Worm (Caenorhabditis elegans) whole organism, late embryonic: Measurements from ENCODE around the gene K10C2.14.

ENCODE experiments used
- K02D7.2 ChIP-seq: sonication (generic microtip); optimal IDR thresholded peaks from 2 replicates; lab custom pipeline; 2017; ENCODE audit warnings: mild to moderate bottlenecking, missing genetic modification characterization, missing compliant biosample characterization
- ama-1 ChIP-seq: fragments of 150-350 bp; optimal IDR thresholded peaks from 2 replicates; lab custom pipeline; 2014
- ceh-34 ChIP-seq: sonication (generic microtip); optimal IDR thresholded peaks from 2 replicates; lab custom pipeline; 2016; ENCODE audit warnings: mild to moderate bottlenecking, missing genetic modification characterization, missing compliant biosample characterization
- ceh-9 ChIP-seq: sonication (generic microtip); optimal IDR thresholded peaks from 2 replicates; lab custom pipeline; 2016; ENCODE audit warnings: mild to moderate bottlenecking, missing genetic modification characterization, inconsistent platforms, missing compliant biosample characterization
- elt-2 ChIP-seq: sonication (generic microtip); optimal IDR thresholded peaks from 2 replicates; lab custom pipeline; 2016; ENCODE audit warnings: missing genetic modification reagents, missing genetic modification characterization, missing compliant biosample characterization
- ets-4 ChIP-seq: sonication (generic microtip); optimal IDR thresholded peaks from 2 replicates; lab custom pipeline; 2016; ENCODE audit warnings: missing genetic modification characterization, missing compliant biosample characterization
- fkh-10 ChIP-seq: fragments of 150-350 bp; optimal IDR thresholded peaks from 2 replicates; lab custom pipeline; 2014; ENCODE audit warnings: missing biosample characterization, missing genetic modification reagents, missing genetic modification characterization
- fkh-6 ChIP-seq: sonication (generic microtip); optimal IDR thresholded peaks from 2 replicates; lab custom pipeline; 2016; ENCODE audit warnings: missing genetic modification characterization, missing compliant biosample characterization
- hlh-6 ChIP-seq: sonication (generic microtip); optimal IDR thresholded peaks from 2 replicates; lab custom pipeline; 2016; ENCODE audit warnings: missing genotype, missing genetic modification characterization, missing compliant biosample characterization
- lin-11 ChIP-seq: fragments of 200-800 bp; sonication (Bioruptor generic); optimal IDR thresholded peaks from 2 replicates; lab custom pipeline; 2018; ENCODE audit warnings: mild to moderate bottlenecking, missing genetic modification characterization, missing compliant biosample characterization
- madf-2 ChIP-seq: sonication (generic microtip); optimal IDR thresholded peaks from 2 replicates; lab custom pipeline; 2017; ENCODE audit warnings: missing genetic modification characterization, missing compliant biosample characterization
- nhr-11 ChIP-seq: fragments of 150-350 bp; optimal IDR thresholded peaks from 2 replicates; lab custom pipeline; 2014; ENCODE audit warnings: missing biosample characterization, missing genetic modification characterization
- pax-1 ChIP-seq: fragments of 150-350 bp; optimal IDR thresholded peaks from 2 replicates; lab custom pipeline; 2014; ENCODE audit warnings: missing biosample characterization, missing genetic modification characterization

ce11 chrX:6419113-6419512 lies 21.3 kb downstream of the K10C2.14 start:
- TF ChIP-seq elt-2 (tag; lab: Kevin White, UChicago) (no peak), ceh-9 (no peak), hlh-6 (tag; lab: Kevin White, UChicago) (no peak), ama-1 (lab: Kevin White, UChicago) (no peak), lin-11 (tag; lab: Kevin White, UChicago) (no peak), fkh-6 (tag; lab: Kevin White, UChicago) (no peak), fkh-10 (no peak), K02D7.2 (no peak), ets-4 (tag; lab: Kevin White, UChicago) (no peak), ceh-34 (tag; lab: Kevin White, UChicago) (no peak), nhr-11 (tag; lab: Kevin White, UChicago) (no peak), pax-1 (no peak), madf-2 (tag; lab: Kevin White, UChicago) (no peak)
